Worm (Caenorhabditis elegans) whole organism, L3 larva: ENCODE results near the gene svh-5.

Experiments used
- ZK546.5 ChIP-seq: sonication (generic microtip); optimal IDR thresholded peaks from 2 replicates; lab custom pipeline; 2017; ENCODE audit warnings: missing biosample characterization, missing genetic modification characterization
- ama-1 ChIP-seq: fragments of 150-350 bp; optimal IDR thresholded peaks from 2 replicates; lab custom pipeline; 2018
- elt-2 ChIP-seq: sonication (generic microtip); optimal IDR thresholded peaks from 2 replicates; lab custom pipeline; 2016; ENCODE audit warnings: missing genetic modification reagents, mild to moderate bottlenecking, missing genetic modification characterization, missing compliant biosample characterization
- pqm-1 ChIP-seq: fragments of 150-350 bp; optimal IDR thresholded peaks from 2 replicates; lab custom pipeline; 2017; ENCODE audit warnings: missing biosample characterization, missing genetic modification characterization, inconsistent platforms
- snpc-4 ChIP-seq: fragments of 150-350 bp; optimal IDR thresholded peaks from 2 replicates; lab custom pipeline; 2014; ENCODE audit warnings: missing biosample characterization, missing genetic modification characterization
- unc-62 ChIP-seq: fragments of 150-350 bp; sonication (generic microtip); optimal IDR thresholded peaks from 4 replicates; lab custom pipeline; 2014; ENCODE audit warnings: missing biosample characterization, missing genetic modification reagents, missing genetic modification characterization
- zag-1 ChIP-seq: fragments of 150-350 bp; optimal IDR thresholded peaks from 2 replicates; lab custom pipeline; 2014; ENCODE audit warnings: missing biosample characterization, missing genetic modification characterization
- ztf-4 ChIP-seq: fragments of 150-350 bp; optimal IDR thresholded peaks from 2 replicates; lab custom pipeline; 2014; ENCODE audit warnings: missing biosample characterization, missing genetic modification characterization

ce11 chrX:15328343-15328742 is 49.3 kb downstream of the svh-5 start:
- TF ChIP-seq zag-1 (tag; lab: Kevin White, UChicago) (no peak), unc-62 (GFP tag; lab: Kevin White, UChicago) (no peak), ZK546.5 (no peak), ztf-4 (tag; lab: Kevin White, UChicago) (no peak), ama-1 (no peak), elt-2 (tag; lab: Kevin White, UChicago) (no peak), pqm-1 (tag; lab: Kevin White, UChicago) (no peak), snpc-4 (tag; lab: Kevin White, UChicago) (no peak)
